Worm (Caenorhabditis elegans) whole organism, young adult: ENCODE data around the gene lgc-20.

Experiments used
- B0019.2 ChIP-seq: fragments of 200-800 bp; sonication (Bioruptor generic); conservative IDR thresholded peaks from 2 replicates; pipeline ENCODE4 v1.3.6; 2022; ENCODE audit warnings: missing genetic modification reagents, missing genetic modification characterization, missing compliant biosample characterization
- B0035.1 ChIP-seq: sonication (generic microtip); optimal IDR thresholded peaks from 2 replicates; lab custom pipeline; 2016; ENCODE audit warnings: missing genetic modification characterization, mild to moderate bottlenecking, missing compliant biosample characterization, missing genotype, missing genetic modification reagents
- B0336.3 ChIP-seq: fragments of 200-800 bp; sonication (Bioruptor generic); IDR thresholded peaks from 2 replicates; pipeline ENCODE4 v1.3.6; 2022; ENCODE audit warnings: missing genetic modification characterization, missing compliant biosample characterization
- C06A6.2 ChIP-seq: fragments of 200-800 bp; sonication (Bioruptor generic); conservative IDR thresholded peaks from 2 replicates; pipeline ENCODE4 v1.3.6; 2022; ENCODE audit warnings: missing genetic modification characterization, missing compliant biosample characterization
- F55B11.4 ChIP-seq: sonication (generic microtip); optimal IDR thresholded peaks from 2 replicates; lab custom pipeline; 2016; ENCODE audit warnings: missing compliant biosample characterization, missing genetic modification characterization, borderline replicate concordance; ENCODE audit not compliant: insufficient read depth
- K12H6.12 ChIP-seq: fragments of 200-800 bp; sonication (Bioruptor generic); optimal IDR thresholded peaks from 2 replicates; lab custom pipeline; 2018; ENCODE audit warnings: mild to moderate bottlenecking, missing genetic modification characterization, missing compliant biosample characterization
- T07F8.4 ChIP-seq: sonication (generic microtip); optimal IDR thresholded peaks from 2 replicates; lab custom pipeline; 2016; ENCODE audit warnings: mild to moderate bottlenecking, missing genetic modification characterization, moderate library complexity, missing compliant biosample characterization
- Y56A3A.18 ChIP-seq: fragments of 200-800 bp; sonication (Bioruptor generic); IDR thresholded peaks from 2 replicates; pipeline ENCODE4 v1.3.6; 2022; ENCODE audit warnings: missing genetic modification reagents, missing genetic modification characterization, missing compliant biosample characterization
- Y95B8A.8 ChIP-seq: fragments of 200-800 bp; sonication (Bioruptor generic); IDR thresholded peaks from 2 replicates; pipeline ENCODE4 v1.3.6; 2022; ENCODE audit warnings: missing genetic modification reagents, missing genetic modification characterization, missing compliant biosample characterization
- ama-1 ChIP-seq, 3 experiments: fragments of 150-350 bp in 1 of 3; sonication (generic microtip) in 2 of 3; optimal IDR thresholded peaks; 2 replicates each; lab custom pipeline; 2014 to 2018; ENCODE audit warnings: missing biosample characterization in 2 of 3, missing genetic modification characterization in 2 of 3, missing genetic modification reagents in 2 of 3
- aptf-2 ChIP-seq: fragments of 200-800 bp; sonication (Bioruptor generic); conservative IDR thresholded peaks from 2 replicates; pipeline ENCODE4 v1.3.6; 2022; ENCODE audit warnings: missing genetic modification reagents, missing genetic modification characterization, missing compliant biosample characterization
- aptf-3 ChIP-seq: fragments of 200-800 bp; sonication (Bioruptor generic); IDR thresholded peaks from 2 replicates; pipeline ENCODE4 v1.3.6; 2022; ENCODE audit warnings: missing genetic modification characterization, missing compliant biosample characterization
- atf-7 ChIP-seq: sonication (generic microtip); optimal IDR thresholded peaks from 2 replicates; lab custom pipeline; 2017; ENCODE audit warnings: mild to moderate bottlenecking, missing genetic modification characterization, missing compliant biosample characterization
- athp-1 ChIP-seq: sonication (generic microtip); optimal IDR thresholded peaks from 2 replicates; lab custom pipeline; 2017; ENCODE audit warnings: mild to moderate bottlenecking, missing genetic modification characterization, missing compliant biosample characterization
- bed-2 ChIP-seq: fragments of 200-800 bp; sonication (Bioruptor generic); IDR thresholded peaks from 2 replicates; pipeline ENCODE4 v1.3.6; 2022; ENCODE audit warnings: missing genetic modification reagents, missing genetic modification characterization, missing compliant biosample characterization
- ceh-27 ChIP-seq: fragments of 200-800 bp; sonication (Bioruptor generic); optimal IDR thresholded peaks from 2 replicates; lab custom pipeline; 2018; ENCODE audit warnings: mild to moderate bottlenecking, missing genetic modification characterization, moderate library complexity, missing compliant biosample characterization
- ceh-40 ChIP-seq: fragments of 200-800 bp; sonication (Bioruptor generic); IDR thresholded peaks from 2 replicates; pipeline ENCODE4 v1.3.6; 2022; ENCODE audit warnings: missing genetic modification characterization, missing compliant biosample characterization
- ceh-58 ChIP-seq: fragments of 200-800 bp; sonication (Bioruptor generic); IDR thresholded peaks from 2 replicates; pipeline ENCODE4 v1.3.6; 2022; ENCODE audit warnings: missing genetic modification characterization, missing compliant biosample characterization
- ceh-91 ChIP-seq: fragments of 200-800 bp; sonication (Bioruptor generic); IDR thresholded peaks from 2 replicates; pipeline ENCODE4 v1.3.6; 2022; ENCODE audit warnings: missing genetic modification reagents, missing genetic modification characterization, missing compliant biosample characterization
- die-1 ChIP-seq: sonication (generic microtip); optimal IDR thresholded peaks from 2 replicates; lab custom pipeline; 2016; ENCODE audit warnings: missing genotype, mild to moderate bottlenecking, missing genetic modification characterization, missing compliant biosample characterization
- dpff-1 ChIP-seq: sonication (generic microtip); optimal IDR thresholded peaks from 2 replicates; lab custom pipeline; 2017; ENCODE audit warnings: mild to moderate bottlenecking, missing genetic modification characterization, missing compliant biosample characterization
- dpl-1 ChIP-seq: fragments of 150-350 bp; optimal IDR thresholded peaks from 2 replicates; lab custom pipeline; 2014; ENCODE audit warnings: missing biosample characterization, missing genetic modification reagents, missing genetic modification characterization
- efl-1 ChIP-seq: fragments of 150-350 bp; optimal IDR thresholded peaks from 2 replicates; lab custom pipeline; 2014; ENCODE audit warnings: missing biosample characterization, missing genetic modification reagents, missing genetic modification characterization
- fkh-3 ChIP-seq: sonication (generic microtip); optimal IDR thresholded peaks from 2 replicates; lab custom pipeline; 2016; ENCODE audit warnings: mild to moderate bottlenecking, missing genetic modification characterization, missing compliant biosample characterization
- him-1 ChIP-seq: sonication (generic microtip); optimal IDR thresholded peaks from 2 replicates; lab custom pipeline; 2016; ENCODE audit warnings: missing genotype, missing genetic modification reagents, missing genetic modification characterization, missing compliant biosample characterization
- hlh-12 ChIP-seq: sonication (generic microtip); optimal IDR thresholded peaks from 2 replicates; lab custom pipeline; 2016; ENCODE audit warnings: missing genetic modification characterization, missing compliant biosample characterization
- hlh-26 ChIP-seq: fragments of 200-800 bp; sonication (Bioruptor generic); conservative IDR thresholded peaks from 2 replicates; pipeline ENCODE4 v1.3.6; 2022; ENCODE audit warnings: missing genetic modification reagents, missing genetic modification characterization, missing compliant biosample characterization
- lin-40 ChIP-seq: sonication (generic microtip); optimal IDR thresholded peaks from 2 replicates; lab custom pipeline; 2016; ENCODE audit warnings: missing genetic modification characterization, mild to moderate bottlenecking, missing compliant biosample characterization, missing genotype, missing genetic modification reagents
- lin-54 ChIP-seq: fragments of 200-800 bp; sonication (Bioruptor generic); optimal IDR thresholded peaks from 2 replicates; lab custom pipeline; 2018; ENCODE audit warnings: mild to moderate bottlenecking, missing genetic modification characterization, missing compliant biosample characterization
- lir-1 ChIP-seq: fragments of 200-800 bp; sonication (Bioruptor generic); conservative IDR thresholded peaks from 2 replicates; pipeline ENCODE4 v1.3.6; 2022; ENCODE audit warnings: missing genetic modification reagents, missing genetic modification characterization, missing compliant biosample characterization
- madf-6 ChIP-seq: fragments of 200-800 bp; sonication (Bioruptor generic); IDR thresholded peaks from 2 replicates; pipeline ENCODE4 v1.3.6; 2022; ENCODE audit warnings: missing genetic modification reagents, missing genetic modification characterization, missing compliant biosample characterization
- nfya-1 ChIP-seq: sonication (generic microtip); optimal IDR thresholded peaks from 2 replicates; lab custom pipeline; 2017; ENCODE audit warnings: antibody characterized with exemption, missing compliant biosample characterization, missing genetic modification characterization, borderline replicate concordance; ENCODE audit not compliant: insufficient read depth
- nfya-2 ChIP-seq: fragments of 200-800 bp; sonication (Bioruptor generic); IDR thresholded peaks from 2 replicates; pipeline ENCODE4 v1.3.6; 2022; ENCODE audit warnings: missing genetic modification reagents, missing genetic modification characterization, missing compliant biosample characterization
- nhr-120 ChIP-seq: fragments of 200-800 bp; sonication (Bioruptor generic); IDR thresholded peaks from 2 replicates; pipeline ENCODE4 v1.3.6; 2022; ENCODE audit warnings: missing genetic modification characterization, missing compliant biosample characterization
- nhr-179 ChIP-seq: sonication (generic microtip); optimal IDR thresholded peaks from 2 replicates; lab custom pipeline; 2016; ENCODE audit warnings: mild to moderate bottlenecking, missing genetic modification characterization, missing compliant biosample characterization
- nhr-27 ChIP-seq: fragments of 200-800 bp; sonication (Bioruptor generic); optimal IDR thresholded peaks from 2 replicates; lab custom pipeline; 2018; ENCODE audit warnings: mild to moderate bottlenecking, missing genetic modification characterization, moderate library complexity, missing compliant biosample characterization
- nhr-90 ChIP-seq: sonication (generic microtip); optimal IDR thresholded peaks from 2 replicates; lab custom pipeline; 2016; ENCODE audit warnings: missing genotype, mild to moderate bottlenecking, missing genetic modification characterization, missing compliant biosample characterization
- rpc-1 ChIP-seq, 2 experiments: fragments of 150-350 bp in 1 of 2; sonication (generic microtip) in 1 of 2; optimal IDR thresholded peaks; 2 replicates each; lab custom pipeline; 2014 to 2018; ENCODE audit warnings: missing biosample characterization in 1 of 2, missing genetic modification characterization in 1 of 2, missing genetic modification reagents in 1 of 2, missing genotype in 1 of 2
- snpc-3.4 ChIP-seq: sonication (generic microtip); optimal IDR thresholded peaks from 2 replicates; lab custom pipeline; 2017; ENCODE audit warnings: missing genetic modification characterization, mild to moderate bottlenecking, missing compliant biosample characterization, antibody characterized with exemption, moderate library complexity, missing genotype, missing genetic modification reagents
- sptf-2 ChIP-seq: fragments of 200-800 bp; sonication (Bioruptor generic); optimal IDR thresholded peaks from 2 replicates; lab custom pipeline; 2018; ENCODE audit warnings: mild to moderate bottlenecking, missing genetic modification characterization, missing compliant biosample characterization
- tbp1 ChIP-seq: fragments of 200-800 bp; sonication (Bioruptor generic); optimal IDR thresholded peaks from 2 replicates; lab custom pipeline; 2018; ENCODE audit warnings: mild to moderate bottlenecking, missing genetic modification characterization, missing compliant biosample characterization
- tbx-9 ChIP-seq: sonication (generic microtip); optimal IDR thresholded peaks from 2 replicates; lab custom pipeline; 2016; ENCODE audit warnings: borderline replicate concordance, missing genetic modification characterization, inconsistent platforms, missing compliant biosample characterization
- tlf-1 ChIP-seq: fragments of 200-800 bp; sonication (Bioruptor generic); optimal IDR thresholded peaks from 2 replicates; lab custom pipeline; 2018; ENCODE audit warnings: mild to moderate bottlenecking, missing genetic modification characterization, missing compliant biosample characterization
- unc-130 ChIP-seq: sonication (generic microtip); optimal IDR thresholded peaks from 2 replicates; lab custom pipeline; 2016; ENCODE audit warnings: missing genetic modification reagents, missing genetic modification characterization, missing compliant biosample characterization
- ztf-18 ChIP-seq: sonication (generic microtip); optimal IDR thresholded peaks from 2 replicates; lab custom pipeline; 2016; ENCODE audit warnings: missing genotype, mild to moderate bottlenecking, missing genetic modification characterization, missing compliant biosample characterization
- ztf-22 ChIP-seq: fragments of 200-800 bp; sonication (Bioruptor generic); optimal IDR thresholded peaks from 2 replicates; lab custom pipeline; 2018; ENCODE audit warnings: mild to moderate bottlenecking, missing genetic modification characterization, moderate library complexity, missing compliant biosample characterization
- ztf-25 ChIP-seq: fragments of 200-800 bp; sonication (Bioruptor generic); IDR thresholded peaks from 2 replicates; pipeline ENCODE4 v1.3.6; 2022; ENCODE audit warnings: missing genetic modification reagents, missing genetic modification characterization, missing compliant biosample characterization
- ztf-26 ChIP-seq: sonication (generic microtip); optimal IDR thresholded peaks from 2 replicates; lab custom pipeline; 2017; ENCODE audit warnings: missing genetic modification characterization, missing compliant biosample characterization
- ztf-3 ChIP-seq: fragments of 200-800 bp; sonication (Bioruptor generic); optimal IDR thresholded peaks from 2 replicates; lab custom pipeline; 2018; ENCODE audit warnings: mild to moderate bottlenecking, missing genetic modification characterization, missing compliant biosample characterization

lgc-20 gene

ce11 chrII:11297217-11297738 is 46.1 kb downstream of the lgc-20 start, which contains the start of gene saps-1 (continued):
- no peak for TF ChIP-seq dpff-1 (tag; lab: Kevin White, UChicago)
- TF ChIP-seq tbx-9 (tag; lab: Kevin White, UChicago), result no peak
- TF ChIP-seq lin-40, result no peak
- no peak for TF ChIP-seq ztf-25 (GFP tag; lab: Robert Waterston, UW)
- no peak for TF ChIP-seq ztf-22 (GFP tag; lab: Kevin White, UChicago)
- TF ChIP-seq tlf-1 (GFP tag; lab: Kevin White, UChicago), result peak; percentile 22
- no peak for TF ChIP-seq atf-7 (tag; lab: Kevin White, UChicago)
- TF ChIP-seq B0336.3 (GFP tag; lab: Robert Waterston, UW), result 0 out of 2 replicates have a peak, but pooled peaks have one; percentile 40
- TF ChIP-seq C06A6.2 (GFP tag; lab: Robert Waterston, UW), result no peak
- no peak for TF ChIP-seq ceh-40
- no peak for TF ChIP-seq nhr-90 (tag; lab: Kevin White, UChicago)
- TF ChIP-seq nfya-1 (tag; lab: Kevin White, UChicago), result no peak
- TF ChIP-seq efl-1, result peak; percentile 87
- no peak for TF ChIP-seq nfya-2 (GFP tag; lab: Robert Waterston, UW)
- TF ChIP-seq bed-2 (GFP tag; lab: Robert Waterston, UW), result no peak
- peak; percentile 27 for TF ChIP-seq ztf-18 (tag; lab: Kevin White, UChicago)
- TF ChIP-seq F55B11.4 (tag; lab: Kevin White, UChicago), result no peak
- TF ChIP-seq nhr-27 (tag; lab: Kevin White, UChicago), result no peak
- TF ChIP-seq ztf-3 (GFP tag; lab: Kevin White, UChicago), result no peak
- TF ChIP-seq lin-54 (GFP tag; lab: Kevin White, UChicago), result peak; percentile 68
- no peak for TF ChIP-seq K12H6.12
- no peak for TF ChIP-seq ztf-26 (tag; lab: Kevin White, UChicago)
- peak; percentile 8 for TF ChIP-seq ceh-27
- no peak for TF ChIP-seq B0035.1 (tag; lab: Kevin White, UChicago)
- TF ChIP-seq die-1 (tag; lab: Kevin White, UChicago), result no peak
- TF ChIP-seq hlh-26 (GFP tag; lab: Robert Waterston, UW), result no peak
- TF ChIP-seq nhr-179, result no peak
- TF ChIP-seq madf-6 (GFP tag; lab: Robert Waterston, UW), result peak; percentile 97
- TF ChIP-seq Y56A3A.18, result no peak
- TF ChIP-seq him-1 (tag; lab: Kevin White, UChicago), result no peak
- TF ChIP-seq ceh-91 (GFP tag; lab: Robert Waterston, UW), result peak; percentile 84
- TF ChIP-seq snpc-3.4 (tag; lab: Kevin White, UChicago), result peak; percentile 54
- peak; percentile 77 for TF ChIP-seq dpl-1 (GFP tag; lab: Kevin White, UChicago)
- TF ChIP-seq Y95B8A.8 (GFP tag; lab: Robert Waterston, UW), result no peak
- peak; percentile 56 for TF ChIP-seq tbp1
- TF ChIP-seq aptf-2 (GFP tag; lab: Robert Waterston, UW), result no peak
- TF ChIP-seq unc-130 (GFP tag; lab: Kevin White, UChicago), result no peak
- no peak for TF ChIP-seq ama-1 (optimal IDR thresholded peaks at IDR 0.05; lab: Kevin White, UChicago)
- no peak for TF ChIP-seq ama-1 (GFP tag; optimal IDR thresholded peaks at IDR 0.05; lab: Kevin White, UChicago)
- TF ChIP-seq aptf-3 (GFP tag; lab: Robert Waterston, UW), result no peak
- TF ChIP-seq rpc-1 (optimal IDR thresholded peaks at IDR 0.05; lab: Kevin White, UChicago), result no peak
- TF ChIP-seq rpc-1 (tag; optimal IDR thresholded peaks at IDR 0.05; lab: Kevin White, UChicago), result no peak
- TF ChIP-seq athp-1, result peak; percentile 30
- no peak for TF ChIP-seq sptf-2 (GFP tag; lab: Kevin White, UChicago)
- no peak for TF ChIP-seq fkh-3 (tag; lab: Kevin White, UChicago)
- TF ChIP-seq B0019.2 (GFP tag; lab: Robert Waterston, UW), result 0 out of 2 replicates have a peak, but pooled peaks have one; percentile 12
- TF ChIP-seq nhr-120, result no peak
- TF ChIP-seq T07F8.4, result no peak
- TF ChIP-seq ceh-58 (GFP tag; lab: Robert Waterston, UW), result no peak
- TF ChIP-seq lir-1 (GFP tag; lab: Robert Waterston, UW), result no peak
- TF ChIP-seq hlh-12 (tag; lab: Kevin White, UChicago), result no peak
